Fruit fly (Drosophila melanogaster): ENCODE results near the gene mRpL9.

The mRpL9 gene

DNA sequence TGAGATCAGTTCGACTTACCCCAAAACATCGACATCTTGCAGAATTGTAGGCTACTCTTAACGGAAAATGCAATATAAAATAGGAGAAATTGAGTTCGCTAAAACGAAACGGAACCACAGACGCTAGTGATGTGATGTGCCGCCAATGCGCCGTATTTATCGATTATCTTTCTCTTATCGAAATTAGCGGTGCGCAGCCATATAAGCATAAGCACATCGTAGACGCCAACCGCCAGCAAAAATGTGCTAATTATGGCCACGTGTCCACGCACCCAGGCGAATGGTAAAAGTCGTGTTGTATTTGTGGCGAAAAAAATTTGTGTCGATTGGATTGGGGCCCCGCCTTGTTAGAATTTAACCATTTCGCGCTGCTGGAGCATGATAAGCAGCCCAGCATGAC is 2.5 kb downstream of the mRpL9 start, which contains the start of the genes Fkbp39 and Cyfip (continued):
- TF ChIP-seq CG15601 (tag; optimal IDR thresholded peaks at IDR 0.05) (peak; percentile 53), CG4282 (GFP tag; optimal IDR thresholded peaks at IDR 0.05) (peak; percentile 35), tx (GFP tag; optimal IDR thresholded peaks at IDR 0.05) (peak; percentile 59), emc (GFP tag; optimal IDR thresholded peaks at IDR 0.05) (no peak), onecut (GFP tag; IDR thresholded peaks at IDR 0.05) (peak; percentile 46), CG14860 (GFP tag; IDR thresholded peaks at IDR 0.05; ENCODE audit: partially characterized antibody) (0 out of 3 replicates have a peak, but pooled peaks have one; percentile 42), Fer1 (GFP tag; optimal IDR thresholded peaks at IDR 0.05) (peak; percentile 69), PHDP (tag; optimal IDR thresholded peaks at IDR 0.05) (peak; percentile 17), tio (GFP tag; optimal IDR thresholded peaks at IDR 0.05) (no peak), abd-A (tag; optimal IDR thresholded peaks at IDR 0.05) (no peak), Hand (GFP tag; optimal IDR thresholded peaks at IDR 0.05) (no peak), dm (GFP tag; optimal IDR thresholded peaks at IDR 0.05) (peak; percentile 97), sc (optimal IDR thresholded peaks at IDR 0.05) (no peak), sc (GFP tag; optimal IDR thresholded peaks at IDR 0.05) (no peak), GATAe (GFP tag; conservative IDR thresholded peaks at IDR 0.05) (no peak), bbx (GFP tag; IDR thresholded peaks at IDR 0.05; ENCODE audit: partially characterized antibody) (peak; percentile 75), pum (GFP tag; optimal IDR thresholded peaks at IDR 0.05) (peak; percentile 32), fd102C (GFP tag; optimal IDR thresholded peaks at IDR 0.05) (peak; percentile 4), crc (GFP tag; optimal IDR thresholded peaks at IDR 0.05) (no peak), Atf3 (GFP tag; optimal IDR thresholded peaks at IDR 0.05) (no peak), usp (GFP tag; optimal IDR thresholded peaks at IDR 0.05) (no peak), NC2β (GFP tag; optimal IDR thresholded peaks at IDR 0.05) (peak; percentile 80), CG30431 (GFP tag; optimal IDR thresholded peaks at IDR 0.05) (no peak), CG34422 (GFP tag; IDR thresholded peaks at IDR 0.05) (peak; percentile 94), vnd (GFP tag; IDR thresholded peaks at IDR 0.05; ENCODE audit: partially characterized antibody) (peak; percentile 44; the same call in 1 of the 3 replicates), inv (GFP tag; IDR thresholded peaks at IDR 0.05; ENCODE audit: partially characterized antibody) (peak; percentile 59), zf30C (GFP tag; optimal IDR thresholded peaks at IDR 0.05) (peak; percentile 27), Camta (GFP tag; optimal IDR thresholded peaks at IDR 0.05) (no peak), CG17912 (GFP tag; optimal IDR thresholded peaks at IDR 0.05) (peak; percentile 52), Sry-β (GFP tag; optimal IDR thresholded peaks at IDR 0.05) (no peak), Bteb2 (GFP tag; optimal IDR thresholded peaks at IDR 0.05) (no peak), dimm (GFP tag; IDR thresholded peaks at IDR 0.05) (no peak), otp (GFP tag; IDR thresholded peaks at IDR 0.05) (no peak), Neu2 (GFP tag; optimal IDR thresholded peaks at IDR 0.05; ENCODE audit: borderline replicate concordance) (no peak), CG7963 (GFP tag; IDR thresholded peaks at IDR 0.05; ENCODE audit: partially characterized antibody) (peak; percentile 59; the same call in 2 of the 3 replicates), CG2712 (tag; optimal IDR thresholded peaks at IDR 0.05) (peak; percentile 52), pfk (GFP tag; optimal IDR thresholded peaks at IDR 0.05) (peak; percentile 15), croc (GFP tag; conservative IDR thresholded peaks at IDR 0.05) (no peak), her (GFP tag; optimal IDR thresholded peaks at IDR 0.05) (peak; percentile 71), Chrac-16 (GFP tag; optimal IDR thresholded peaks at IDR 0.05) (peak; percentile 40), Bdp1 (GFP tag; optimal IDR thresholded peaks at IDR 0.05) (peak; percentile 19), Ssrp (tag; optimal IDR thresholded peaks at IDR 0.05) (no peak), ato (GFP tag; IDR thresholded peaks at IDR 0.05; ENCODE audit: partially characterized antibody) (peak; percentile 67), Stat92E (GFP tag; optimal IDR thresholded peaks at IDR 0.05) (peak in 1 of 3 experiments; percentile 61), stwl (tag; optimal IDR thresholded peaks at IDR 0.05) (peak; percentile 65), CG1024 (GFP tag; IDR thresholded peaks at IDR 0.05) (no peak), tin (GFP tag; optimal IDR thresholded peaks at IDR 0.05) (peak; percentile 40), slp2 (GFP tag; optimal IDR thresholded peaks at IDR 0.05) (no peak), Taf1 (GFP tag; IDR thresholded peaks at IDR 0.05) (no peak), vfl (GFP tag; optimal IDR thresholded peaks at IDR 0.05) (peak; percentile 61), CG30020 (tag; optimal IDR thresholded peaks at IDR 0.05) (peak; percentile 40)
